Worm (Caenorhabditis elegans): ENCODE measurements around the gene F55B12.10.

Gene F55B12.10

DNA sequence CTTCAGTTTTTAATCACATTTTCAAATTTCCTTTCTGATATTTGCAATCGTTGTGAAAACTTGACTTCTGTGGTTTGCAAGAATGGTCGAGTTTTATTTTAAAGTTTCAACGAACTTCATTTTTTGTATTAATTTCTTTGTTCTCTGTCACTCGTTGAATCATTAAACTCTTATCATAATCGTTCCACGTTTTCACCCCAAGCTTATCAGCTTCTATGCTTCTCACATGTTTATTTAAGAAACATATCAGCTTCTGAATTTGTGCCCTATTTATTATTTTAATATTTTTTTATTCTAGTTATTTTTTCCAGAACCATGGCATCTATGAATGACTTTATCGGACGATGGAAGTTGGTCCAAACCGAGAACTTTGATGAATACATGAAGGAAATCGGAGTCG lies 39.7 kb downstream of the F55B12.10 start, which contains the start of gene lbp-7:
Gene lbp-7, plus strand, starts transcription at position 312 of the 400 bp plus-strand sequence.
- TF ChIP-seq nhr-20 (tag; optimal IDR thresholded peaks at IDR 0.05): peak; percentile 5
- TF ChIP-seq egl-27 (tag; optimal IDR thresholded peaks at IDR 0.05): no peak
- TF ChIP-seq lin-15B (tag; optimal IDR thresholded peaks at IDR 0.05): no peak
- no peak for TF ChIP-seq fkh-4 (tag; optimal IDR thresholded peaks at IDR 0.05; ENCODE audit: borderline replicate concordance)
- peak; percentile 86 for TF ChIP-seq elt-2 (tag; optimal IDR thresholded peaks at IDR 0.05)
- no peak for TF ChIP-seq skn-1 (tag; optimal IDR thresholded peaks at IDR 0.05)
- no peak for TF ChIP-seq lin-35 (GFP tag; optimal IDR thresholded peaks at IDR 0.05)
- no peak for TF ChIP-seq tbx-2 (tag; optimal IDR thresholded peaks at IDR 0.05)
- no peak for TF ChIP-seq mdl-1 (tag; optimal IDR thresholded peaks at IDR 0.05)
- TF ChIP-seq hpl-2 (GFP tag; optimal IDR thresholded peaks at IDR 0.05): no peak
- no peak for TF ChIP-seq pag-3 (tag; optimal IDR thresholded peaks at IDR 0.05; ENCODE audit: borderline replicate concordance, insufficient read depth)
- TF ChIP-seq F16B12.6 (tag; optimal IDR thresholded peaks at IDR 0.05): no peak
- TF ChIP-seq tlp-1 (tag; optimal IDR thresholded peaks at IDR 0.05): peak; percentile 8
- TF ChIP-seq blmp-1 (tag; optimal IDR thresholded peaks at IDR 0.05): no peak

DNA sequence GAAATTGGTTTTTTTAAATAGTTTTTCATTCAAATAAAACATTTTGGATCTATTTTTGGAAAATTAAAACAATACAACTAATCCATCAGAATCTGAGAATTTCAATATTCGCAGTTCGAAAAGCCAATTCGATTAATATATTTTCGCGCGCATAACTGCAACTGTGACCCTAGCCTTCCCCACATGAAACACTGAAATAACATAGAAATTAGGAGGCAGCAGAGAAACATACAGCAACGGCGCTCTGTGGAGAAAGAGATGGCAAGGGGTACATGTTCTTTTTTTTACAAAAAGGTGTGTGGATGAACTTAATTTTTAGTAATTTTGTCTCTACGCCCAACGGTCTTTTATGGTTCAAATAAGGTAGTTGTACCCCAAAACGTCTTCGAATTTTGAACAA lies 40.6 kb downstream of the F55B12.10 start:
- TF ChIP-seq lin-35 (GFP tag; optimal IDR thresholded peaks at IDR 0.05) (peak; percentile 19 to 55), efl-1 (optimal IDR thresholded peaks at IDR 0.05) (peak; percentile 39 to 54), efl-1 (GFP tag; optimal IDR thresholded peaks at IDR 0.05 in 1 of 2) (peak; percentile 57 to 87), lsy-2 (tag; optimal IDR thresholded peaks at IDR 0.05) (peak in 1 of 2 experiments; percentile 41), blmp-1 (tag; optimal IDR thresholded peaks at IDR 0.05) (peak; percentile 4), lin-14 (GFP tag; optimal IDR thresholded peaks at IDR 0.05) (peak; percentile 58), lin-15B (tag; optimal IDR thresholded peaks at IDR 0.05) (no peak), hlh-4 (tag; optimal IDR thresholded peaks at IDR 0.05) (no peak), dpl-1 (GFP tag; optimal IDR thresholded peaks at IDR 0.05) (peak; percentile 6 to 62 (median 56)), rnt-1 (tag; optimal IDR thresholded peaks at IDR 0.05) (peak; percentile 3), snu-23 (GFP tag; optimal IDR thresholded peaks at IDR 0.05) (peak; percentile 15), elt-2 (tag; optimal IDR thresholded peaks at IDR 0.05) (no peak)

- TF ChIP-seq efl-3 (GFP tag; optimal IDR thresholded peaks at IDR 0.05) (no peak), nhr-19 (GFP tag; conservative IDR thresholded peaks at IDR 0.05) (no peak), snpc-4 (tag; optimal IDR thresholded peaks at IDR 0.05) (no peak), C04F5.9 (tag; optimal IDR thresholded peaks at IDR 0.05) (no peak), irx-1 (tag; optimal IDR thresholded peaks at IDR 0.05) (no peak), nhr-76 (tag; optimal IDR thresholded peaks at IDR 0.05) (no peak)
These were observed 41.1 kb downstream of the F55B12.10 start, which contains the start of gene T22G5.3 for ce11 chrV:13880607-13881006. TSS of gene T22G5.3 (plus strand) at chrV:13880907.

ce11 chrV:13882192-13882591 lies 42.7 kb downstream of the F55B12.10 start:
- peak; percentile 53; the same call in 1 of the 2 replicates for TF ChIP-seq unc-98 (GFP tag; IDR thresholded peaks at IDR 0.05)
- TF ChIP-seq isw-1 (GFP tag; IDR thresholded peaks at IDR 0.05): peak; percentile 11; the same call in 1 of the 2 replicates

DNA sequence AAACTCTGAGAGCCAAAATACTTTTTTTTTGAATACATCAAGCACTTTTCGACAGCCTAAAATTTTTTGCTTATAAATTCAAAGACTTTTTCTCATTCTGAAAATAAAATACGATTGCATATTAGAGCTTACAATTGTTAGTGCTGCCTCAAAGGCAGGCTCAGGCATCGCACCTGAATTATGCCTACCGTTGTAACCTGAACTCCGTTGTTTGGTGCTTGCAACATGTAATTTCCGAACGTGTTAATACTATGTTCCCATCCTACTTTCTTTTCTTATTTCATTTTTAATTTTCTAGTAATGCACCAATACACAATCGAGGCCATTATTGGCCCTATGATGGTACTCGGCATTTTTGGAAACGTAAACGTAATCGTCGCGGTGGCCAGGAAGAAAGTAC lies 47.8 kb downstream of the F55B12.10 start, which contains the start of gene srsx-19:
Gene srsx-19, plus strand, starts transcription at position 301 of the 400 bp plus-strand sequence.
- no peak for TF ChIP-seq C16A3.4 (tag; optimal IDR thresholded peaks at IDR 0.05)
- TF ChIP-seq nhr-71 (tag; optimal IDR thresholded peaks at IDR 0.05): no peak
- no peak for TF ChIP-seq ceh-63 (GFP tag; optimal IDR thresholded peaks at IDR 0.05)
- no peak for TF ChIP-seq ztf-11 (tag; optimal IDR thresholded peaks at IDR 0.05)
- no peak for TF ChIP-seq isw-1 (GFP tag; IDR thresholded peaks at IDR 0.05)
- no peak for TF ChIP-seq egl-13 (tag; optimal IDR thresholded peaks at IDR 0.05)

Measured in whole organism, L1 larva.